Fruit fly (Drosophila melanogaster) whole organism, embryonic: Measurements from ENCODE around the gene scrib.
A peak's percentile ranks its signal among the peaks of the same experiment; 100 is the strongest.

Experiments
- Aef1 ChIP-seq: fragments of 200-800 bp; sonication (Bioruptor generic); IDR thresholded peaks from 3 replicates; pipeline ENCODE4 v1.3.6; 2022; ENCODE audit warnings: missing biosample characterization, missing genetic modification characterization
- Atf6 ChIP-seq: fragments of 200-800 bp; sonication (Bioruptor generic); IDR thresholded peaks from 2 replicates; pipeline ENCODE4 v1.3.6; 2022; ENCODE audit warnings: missing biosample characterization, missing genetic modification characterization
- CG10431 ChIP-seq: fragments of 200-800 bp; sonication (Bioruptor generic); optimal IDR thresholded peaks from 3 replicates; lab custom pipeline; 2018; ENCODE audit warnings: missing biosample characterization, mild to moderate bottlenecking, missing genetic modification characterization
- CG10654 ChIP-seq: fragments of 200-800 bp; sonication (Bioruptor generic); optimal IDR thresholded peaks from 2 replicates; lab custom pipeline; 2016; ENCODE audit warnings: missing biosample characterization, missing genetic modification characterization
- CG12071 ChIP-seq: fragments of 200-800 bp; sonication (Bioruptor generic); optimal IDR thresholded peaks from 3 replicates; lab custom pipeline; 2018; ENCODE audit warnings: missing biosample characterization, mild to moderate bottlenecking, missing genetic modification characterization
- CG12744 ChIP-seq: fragments of 200-800 bp; sonication (Bioruptor generic); optimal IDR thresholded peaks from 2 replicates; lab custom pipeline; 2016; ENCODE audit warnings: missing biosample characterization, missing genetic modification characterization
- CG13775 ChIP-seq: fragments of 200-800 bp; sonication (Bioruptor generic); optimal IDR thresholded peaks from 3 replicates; lab custom pipeline; 2017; ENCODE audit warnings: missing biosample characterization, mild to moderate bottlenecking, missing genetic modification characterization
- CG15073 ChIP-seq: fragments of 200-800 bp; sonication (Bioruptor generic); optimal IDR thresholded peaks from 2 replicates; lab custom pipeline; 2016; ENCODE audit warnings: missing biosample characterization, missing genetic modification characterization
- CG15479 ChIP-seq: fragments of 200-800 bp; sonication (Bioruptor generic); optimal IDR thresholded peaks from 3 replicates; lab custom pipeline; 2019; ENCODE audit warnings: missing biosample characterization, mild to moderate bottlenecking, missing genetic modification characterization, moderate library complexity
- CG2120 ChIP-seq: fragments of 200-800 bp; sonication (Bioruptor generic); optimal IDR thresholded peaks from 3 replicates; lab custom pipeline; 2016; ENCODE audit warnings: missing biosample characterization, missing genetic modification characterization
- CG2678 ChIP-seq: fragments of 200-800 bp; sonication (Bioruptor generic); optimal IDR thresholded peaks from 3 replicates; lab custom pipeline; 2019; ENCODE audit warnings: missing biosample characterization, mild to moderate bottlenecking, missing genetic modification characterization, moderate library complexity
- CG3163 ChIP-seq: fragments of 200-800 bp; sonication (Bioruptor generic); optimal IDR thresholded peaks from 3 replicates; lab custom pipeline; 2016; ENCODE audit warnings: missing biosample characterization, missing genetic modification characterization
- CG33557 ChIP-seq: fragments of 200-800 bp; sonication (Bioruptor generic); optimal IDR thresholded peaks from 2 replicates; lab custom pipeline; 2019; ENCODE audit warnings: missing biosample characterization, mild to moderate bottlenecking, missing genetic modification characterization, moderate library complexity
- CG4730 ChIP-seq: fragments of 200-800 bp; sonication (Bioruptor generic); IDR thresholded peaks from 2 replicates; pipeline ENCODE4 v1.3.6; 2022; ENCODE audit warnings: missing biosample characterization, missing genetic modification characterization
- CG5953 ChIP-seq: fragments of 200-800 bp; sonication (Bioruptor generic); IDR thresholded peaks from 2 replicates; pipeline ENCODE4 v1.3.6; 2022; ENCODE audit warnings: missing biosample characterization, missing genetic modification characterization
- CG7786 ChIP-seq: fragments of 200-800 bp; sonication (Bioruptor generic); optimal IDR thresholded peaks from 2 replicates; lab custom pipeline; 2016; ENCODE audit warnings: missing biosample characterization, missing genetic modification characterization
- CG9817 ChIP-seq: fragments of 200-800 bp; sonication (Bioruptor generic); optimal IDR thresholded peaks from 2 replicates; lab custom pipeline; 2018; ENCODE audit warnings: missing biosample characterization, mild to moderate bottlenecking, missing genetic modification characterization, moderate library complexity
- Chrac-16 ChIP-seq: fragments of 200-800 bp; sonication (Bioruptor generic); optimal IDR thresholded peaks from 3 replicates; lab custom pipeline; 2016; ENCODE audit warnings: missing biosample characterization, missing genetic modification characterization
- D19B ChIP-seq: fragments of 200-800 bp; sonication (Bioruptor generic); optimal IDR thresholded peaks from 2 replicates; lab custom pipeline; 2017; ENCODE audit warnings: missing biosample characterization, mild to moderate bottlenecking, missing genetic modification characterization
- ERR ChIP-seq: fragments of 200-800 bp; sonication (Bioruptor generic); optimal IDR thresholded peaks from 2 replicates; lab custom pipeline; 2016; ENCODE audit warnings: missing biosample characterization, missing genetic modification characterization
- Fer2 ChIP-seq: fragments of 200-800 bp; sonication (Bioruptor generic); optimal IDR thresholded peaks from 2 replicates; lab custom pipeline; 2018; ENCODE audit warnings: missing biosample characterization, mild to moderate bottlenecking, missing genetic modification characterization, moderate library complexity
- HHEX ChIP-seq: fragments of 200-800 bp; sonication (Bioruptor generic); optimal IDR thresholded peaks from 3 replicates; lab custom pipeline; 2017; ENCODE audit warnings: missing biosample characterization, mild to moderate bottlenecking, missing genetic modification characterization, missing genetic modification reagents
- Mes4 ChIP-seq: fragments of 200-800 bp; sonication (Bioruptor generic); optimal IDR thresholded peaks from 2 replicates; lab custom pipeline; 2016; ENCODE audit warnings: missing biosample characterization, missing genetic modification characterization
- Oaz ChIP-seq: fragments of 200-800 bp; sonication (Bioruptor generic); IDR thresholded peaks from 2 replicates; pipeline ENCODE4 v1.3.6; 2022; ENCODE audit warnings: missing biosample characterization, missing genetic modification characterization
- al ChIP-seq: fragments of 200-800 bp; sonication (Bioruptor generic); IDR thresholded peaks from 2 replicates; pipeline ENCODE4 v1.3.6; 2022; ENCODE audit warnings: missing biosample characterization, missing genetic modification characterization
- ap ChIP-seq: fragments of 200-800 bp; sonication (Bioruptor generic); IDR thresholded peaks from 2 replicates; pipeline ENCODE4 v1.3.6; 2022; ENCODE audit warnings: missing biosample characterization, missing genetic modification characterization
- ase ChIP-seq: fragments of 200-800 bp; sonication (Bioruptor generic); IDR thresholded peaks from 3 replicates; pipeline ENCODE4 v1.3.6; 2022; ENCODE audit warnings: missing biosample characterization, missing genetic modification characterization
- bigmax ChIP-seq: fragments of 200-800 bp; sonication (Bioruptor generic); optimal IDR thresholded peaks from 2 replicates; lab custom pipeline; 2018; ENCODE audit warnings: missing biosample characterization, mild to moderate bottlenecking, missing genetic modification characterization
- caup ChIP-seq: fragments of 200-800 bp; sonication (Bioruptor generic); optimal IDR thresholded peaks from 3 replicates; lab custom pipeline; 2017; ENCODE audit warnings: missing biosample characterization, mild to moderate bottlenecking, missing genetic modification characterization, moderate library complexity; ENCODE audit not compliant: severe bottlenecking
- dimm ChIP-seq: fragments of 200-800 bp; sonication (Bioruptor generic); IDR thresholded peaks from 2 replicates; pipeline ENCODE4 v1.3.6; 2022; ENCODE audit warnings: missing biosample characterization, missing genetic modification characterization
- dmrt99B ChIP-seq: fragments of 200-800 bp; sonication (Bioruptor generic); optimal IDR thresholded peaks from 2 replicates; lab custom pipeline; 2018; ENCODE audit warnings: missing biosample characterization, mild to moderate bottlenecking, missing genetic modification characterization, moderate library complexity
- dysf ChIP-seq: fragments of 200-800 bp; sonication (Bioruptor generic); IDR thresholded peaks from 3 replicates; pipeline ENCODE4 v1.3.6; 2022; ENCODE audit warnings: missing biosample characterization, missing genetic modification characterization
- eve ChIP-seq, 2 experiments: fragments of >200 bp; optimal IDR thresholded peaks; 2 replicates each; lab custom pipeline; 2017; ENCODE audit warnings: missing biosample characterization in 2 of 2, missing genetic modification characterization in 2 of 2
- fd102C ChIP-seq: fragments of 200-800 bp; sonication (Bioruptor generic); optimal IDR thresholded peaks from 2 replicates; lab custom pipeline; 2018; ENCODE audit warnings: missing biosample characterization, mild to moderate bottlenecking, missing genetic modification characterization, moderate library complexity
- hkb ChIP-seq, 2 experiments: fragments of 200-800 bp in 1 of 2; fragments of >200 bp in 1 of 2; sonication (Bioruptor generic) in 1 of 2; IDR thresholded peaks in 1 of 2; optimal IDR thresholded peaks in 1 of 2; 2 replicates each; pipeline versions ENCODE4 v1.3.6 to Lab custom; 2017 to 2022; ENCODE audit warnings: missing biosample characterization in 1 of 2, missing genetic modification characterization in 1 of 2
- ken ChIP-seq: fragments of 200-800 bp; sonication (Bioruptor generic); IDR thresholded peaks from 3 replicates; pipeline ENCODE4 v1.3.6; 2022; ENCODE audit warnings: missing biosample characterization, missing genetic modification characterization
- lmd ChIP-seq: fragments of 200-800 bp; sonication (Bioruptor generic); IDR thresholded peaks from 2 replicates; pipeline ENCODE4 v1.3.6; 2022; ENCODE audit warnings: missing biosample characterization, missing genetic modification characterization
- lola ChIP-seq, 3 experiments: fragments of >200 bp in 2 of 3; fragments of 200-800 bp in 1 of 3; sonication (Bioruptor generic) in 1 of 3; optimal IDR thresholded peaks; 2 replicates each; lab custom pipeline; 2017 to 2019; ENCODE audit warnings: missing biosample characterization in 3 of 3, missing genetic modification characterization in 3 of 3, mild to moderate bottlenecking in 1 of 3, moderate library complexity in 1 of 3
- nmo ChIP-seq: fragments of 200-800 bp; sonication (Bioruptor generic); optimal IDR thresholded peaks from 2 replicates; lab custom pipeline; 2018; ENCODE audit warnings: missing biosample characterization, mild to moderate bottlenecking, missing genetic modification characterization, moderate library complexity
- oc ChIP-seq: fragments of 200-800 bp; sonication (Bioruptor generic); optimal IDR thresholded peaks from 2 replicates; lab custom pipeline; 2018; ENCODE audit warnings: missing biosample characterization, mild to moderate bottlenecking, missing genetic modification characterization, moderate library complexity
- odd ChIP-seq: fragments of 200-800 bp; sonication (Bioruptor generic); optimal IDR thresholded peaks from 2 replicates; lab custom pipeline; 2017; ENCODE audit warnings: missing biosample characterization, mild to moderate bottlenecking, missing genetic modification characterization
- pan ChIP-seq, 4 experiments: fragments of >200 bp in 3 of 4; fragments of 200-800 bp in 1 of 4; sonication (Bioruptor generic) in 1 of 4; optimal IDR thresholded peaks in 3 of 4; IDR thresholded peaks in 1 of 4; 2 replicates each; pipeline versions ENCODE4 v1.3.6 to Lab custom; 2017 to 2022; ENCODE audit warnings: missing biosample characterization in 2 of 4, missing genetic modification characterization in 2 of 4, mixed read lengths in 1 of 4
- phol ChIP-seq: fragments of 200-800 bp; sonication (Bioruptor generic); optimal IDR thresholded peaks from 3 replicates; lab custom pipeline; 2018; ENCODE audit warnings: missing biosample characterization, mild to moderate bottlenecking, missing genetic modification characterization, moderate library complexity
- psq ChIP-seq: fragments of 200-800 bp; sonication (Bioruptor generic); optimal IDR thresholded peaks from 2 replicates; lab custom pipeline; 2017; ENCODE audit warnings: missing biosample characterization, missing genetic modification characterization
- pzg ChIP-seq: fragments of 200-800 bp; sonication (Bioruptor generic); optimal IDR thresholded peaks from 3 replicates; lab custom pipeline; 2018; ENCODE audit warnings: missing biosample characterization, mild to moderate bottlenecking, missing genetic modification characterization, moderate library complexity
- repo ChIP-seq: fragments of 200-800 bp; sonication (Bioruptor generic); optimal IDR thresholded peaks from 2 replicates; lab custom pipeline; 2016; ENCODE audit warnings: missing biosample characterization, missing genetic modification characterization
- scrt ChIP-seq: fragments of 200-800 bp; sonication (Bioruptor generic); optimal IDR thresholded peaks from 2 replicates; lab custom pipeline; 2018; ENCODE audit warnings: missing biosample characterization, mild to moderate bottlenecking, missing genetic modification characterization, moderate library complexity
- stc ChIP-seq: fragments of 200-800 bp; sonication (Bioruptor generic); IDR thresholded peaks from 2 replicates; pipeline ENCODE4 v1.3.6; 2022; ENCODE audit warnings: missing biosample characterization, missing genetic modification characterization
- tx ChIP-seq: fragments of 200-800 bp; sonication (Bioruptor generic); optimal IDR thresholded peaks from 2 replicates; lab custom pipeline; 2016; ENCODE audit warnings: missing biosample characterization, missing genetic modification characterization

Gene scrib

DNA sequence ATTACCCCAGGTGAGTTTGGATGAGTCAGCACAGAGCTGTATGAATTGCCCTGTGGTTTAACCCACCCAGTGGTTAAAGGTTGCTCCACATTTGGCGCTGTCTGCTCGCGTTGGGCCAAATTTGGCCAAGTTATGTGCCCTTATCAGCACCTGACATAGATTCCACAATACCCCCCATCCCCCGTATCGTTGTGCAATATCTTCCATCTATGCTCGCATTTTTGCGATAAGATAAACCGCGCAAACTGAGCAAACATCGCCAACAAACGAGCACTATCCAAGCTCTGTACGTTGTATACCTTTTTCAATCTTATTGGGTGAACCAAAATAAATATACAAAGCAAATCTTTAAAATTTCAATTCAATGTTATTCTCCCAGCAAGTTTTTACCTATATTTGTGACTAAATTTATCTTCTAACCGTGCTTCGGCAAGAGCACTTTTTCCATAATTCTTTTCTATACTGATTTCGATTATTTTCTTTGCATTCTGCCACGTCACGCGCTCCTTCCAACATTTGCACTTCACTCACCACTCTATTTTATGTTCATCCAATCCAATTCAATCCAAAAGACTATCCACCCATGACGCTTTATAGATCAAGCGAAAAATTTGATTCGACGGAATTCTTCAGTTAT lies 19.6 kb downstream of the scrib start (continued):
- TF ChIP-seq Oaz (no peak), CG2120 (GFP tag; lab: Kevin White, UChicago) (peak; percentile 80), CG15479 (GFP tag; lab: Kevin White, UChicago) (no peak), dmrt99B (tag; lab: Kevin White, UChicago) (no peak), nmo (no peak), CG4730 (GFP tag; lab: Robert Waterston, UW) (no peak), CG7786 (peak; percentile 42), odd (GFP tag; lab: Kevin White, UChicago) (no peak), CG5953 (GFP tag; lab: Robert Waterston, UW) (no peak), CG15073 (GFP tag; lab: Kevin White, UChicago) (no peak), CG12071 (GFP tag; lab: Kevin White, UChicago) (peak; percentile 18), Aef1 (no peak), CG9817 (peak; percentile 23), CG10654 (GFP tag; lab: Kevin White, UChicago) (no peak), CG33557 (GFP tag; lab: Kevin White, UChicago) (no peak), Chrac-16 (GFP tag; lab: Kevin White, UChicago) (no peak), dimm (GFP tag; lab: Robert Waterston, UW) (no peak), bigmax (GFP tag; lab: Kevin White, UChicago) (no peak), Fer2 (no peak), hkb (optimal IDR thresholded peaks at IDR 0.05; lab: Kevin White, UChicago) (no peak), hkb (GFP tag; IDR thresholded peaks at IDR 0.05; lab: Robert Waterston, UW) (0 out of 2 replicates have a peak, but pooled peaks have one; percentile 15), fd102C (GFP tag; lab: Kevin White, UChicago) (no peak), CG2678 (peak; percentile 63), CG3163 (no peak), D19B (GFP tag; lab: Kevin White, UChicago) (peak; percentile 44), HHEX (GFP tag; lab: Kevin White, UChicago) (peak; percentile 55), scrt (peak; percentile 45), ap (GFP tag; lab: Robert Waterston, UW) (no peak), dysf (peak; percentile 51; the same call in 2 of the 3 replicates), oc (tag; lab: Kevin White, UChicago) (no peak), ken (GFP tag; lab: Robert Waterston, UW) (no peak), lola (GFP tag; optimal IDR thresholded peaks at IDR 0.05; lab: Kevin White, UChicago) (peak in 1 of 3 experiments; percentile 74), stc (GFP tag; lab: Robert Waterston, UW) (peak; percentile 22; the same call in 1 of the 2 replicates), Mes4 (GFP tag; lab: Kevin White, UChicago) (no peak), CG13775 (no peak), tx (GFP tag; lab: Kevin White, UChicago) (no peak), pan (optimal IDR thresholded peaks at IDR 0.05; lab: Kevin White, UChicago) (no peak), pan (GFP tag; optimal IDR thresholded peaks at IDR 0.05 in 1 of 2, IDR thresholded peaks at IDR 0.05 in 1 of 2) (no peak), Atf6 (GFP tag; lab: Robert Waterston, UW) (no peak), ase (GFP tag; lab: Robert Waterston, UW) (no peak), psq (GFP tag; lab: Kevin White, UChicago) (no peak), lmd (no peak), caup (GFP tag; lab: Kevin White, UChicago) (peak; percentile 27), pzg (GFP tag; lab: Kevin White, UChicago) (no peak), al (GFP tag; lab: Robert Waterston, UW) (no peak), ERR (GFP tag; lab: Kevin White, UChicago) (no peak), repo (no peak), CG10431 (GFP tag; lab: Kevin White, UChicago) (no peak), eve (GFP tag; optimal IDR thresholded peaks at IDR 0.05; lab: Kevin White, UChicago) (no peak), phol (no peak), CG12744 (GFP tag; lab: Kevin White, UChicago) (no peak)
